Worm (Caenorhabditis elegans): ENCODE results near the gene F54G2.1.

Gene F54G2.1

ce11 chrX:2698197-2698800 is 34.1 kb upstream of the F54G2.1 start:
- TF ChIP-seq cebp-1 (GFP tag; IDR thresholded peaks at IDR 0.05) (no peak), cebp-1 (tag; optimal IDR thresholded peaks at IDR 0.05) (peak; percentile 47), attf-3 (GFP tag; conservative IDR thresholded peaks at IDR 0.05) (no peak), B0336.3 (GFP tag; IDR thresholded peaks at IDR 0.05) (peak; percentile 51; the same call in 1 of the 2 replicates), repo-1 (tag; optimal IDR thresholded peaks at IDR 0.05) (peak; percentile 24), F37B4.10 (GFP tag; IDR thresholded peaks at IDR 0.05) (0 out of 2 replicates have a peak, but pooled peaks have one; percentile 15), ceh-79 (tag; optimal IDR thresholded peaks at IDR 0.05) (no peak), Y56A3A.18 (GFP tag; IDR thresholded peaks at IDR 0.05) (0 out of 2 replicates have a peak, but pooled peaks have one; percentile 55), Y53G8AR.9 (GFP tag; conservative IDR thresholded peaks at IDR 0.05) (peak; percentile 55; the same call in 1 of the 2 replicates), nfyb-1 (GFP tag; IDR thresholded peaks at IDR 0.05) (peak; percentile 63; the same call in 1 of the 2 replicates), let-607 (tag; optimal IDR thresholded peaks at IDR 0.05) (peak in 1 of 2 experiments; percentile 7), ZK185.1 (tag; optimal IDR thresholded peaks at IDR 0.05; ENCODE audit: poor library complexity, severe bottlenecking) (peak; percentile 22), F57C9.4 (tag; optimal IDR thresholded peaks at IDR 0.05) (no peak), Y79H2A.3 (GFP tag; conservative IDR thresholded peaks at IDR 0.05) (0 out of 2 replicates have a peak, but pooled peaks have one; percentile 12), pbrm-1 (GFP tag; IDR thresholded peaks at IDR 0.05) (0 out of 2 replicates have a peak, but pooled peaks have one; percentile 18), nhr-80 (tag; optimal IDR thresholded peaks at IDR 0.05) (peak; percentile 29)

ce11 chrX:2697645-2698044 is 33.5 kb upstream of the F54G2.1 start:
- TF ChIP-seq B0336.3 (GFP tag; IDR thresholded peaks at IDR 0.05) (no peak), somi-1 (GFP tag; optimal IDR thresholded peaks at IDR 0.05) (no peak), ztf-26 (tag; optimal IDR thresholded peaks at IDR 0.05) (no peak), ceh-79 (tag; optimal IDR thresholded peaks at IDR 0.05) (no peak), snpc-3.4 (tag; optimal IDR thresholded peaks at IDR 0.05) (no peak), F57A8.1 (GFP tag; optimal IDR thresholded peaks at IDR 0.05) (no peak), let-526 (GFP tag; IDR thresholded peaks at IDR 0.05) (no peak), ztf-18 (tag; optimal IDR thresholded peaks at IDR 0.05) (no peak), ccch-3 (GFP tag; optimal IDR thresholded peaks at IDR 0.05) (no peak)

ce11 chrX:2696563-2696962 is 32.4 kb upstream of the F54G2.1 start:
- TF ChIP-seq ztf-3 (GFP tag; optimal IDR thresholded peaks at IDR 0.05) (no peak), ama-1 (optimal IDR thresholded peaks at IDR 0.05) (no peak), ama-1 (GFP tag; optimal IDR thresholded peaks at IDR 0.05) (no peak), lin-54 (GFP tag; optimal IDR thresholded peaks at IDR 0.05) (no peak), F10E7.11 (tag; optimal IDR thresholded peaks at IDR 0.05) (no peak), dox-1 (GFP tag; IDR thresholded peaks at IDR 0.05) (0 out of 2 replicates have a peak, but pooled peaks have one; percentile 15), Y56A3A.18 (GFP tag; IDR thresholded peaks at IDR 0.05) (peak; percentile 55; the same call in 1 of the 2 replicates), tbp1 (GFP tag; optimal IDR thresholded peaks at IDR 0.05) (peak; percentile 61), rpc-1 (optimal IDR thresholded peaks at IDR 0.05) (peak; percentile 49), rpc-1 (tag; optimal IDR thresholded peaks at IDR 0.05) (peak; percentile 73), B0261.1 (tag; optimal IDR thresholded peaks at IDR 0.05) (peak; percentile 25), ZK185.1 (tag; optimal IDR thresholded peaks at IDR 0.05; ENCODE audit: poor library complexity, severe bottlenecking) (no peak), snpc-4 (GFP tag; optimal IDR thresholded peaks at IDR 0.05) (no peak), snpc-4 (tag; optimal IDR thresholded peaks at IDR 0.05) (peak in 1 of 4 experiments; percentile 9)
